Worm (Caenorhabditis elegans): ENCODE measurements around the gene T16G1.3.

Gene T16G1.3

DNA sequence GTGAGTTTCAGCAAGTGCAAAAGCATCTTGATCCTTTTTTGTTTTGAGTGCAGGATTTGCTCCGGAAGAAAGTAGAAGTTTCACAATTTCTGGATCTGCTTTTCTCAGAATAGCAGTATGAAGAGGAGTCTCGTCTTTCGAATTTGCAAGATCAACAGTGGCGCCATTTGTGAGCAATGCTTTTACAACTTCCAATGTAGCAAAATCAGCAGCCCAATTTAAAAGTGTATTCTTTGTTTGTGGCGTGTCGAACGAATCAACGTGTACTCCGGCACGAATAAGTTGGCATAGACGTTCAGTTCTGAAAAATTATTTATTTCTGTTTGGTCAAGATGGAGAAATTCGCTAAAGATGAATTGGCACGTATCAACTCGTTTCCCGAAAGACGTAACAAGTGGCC is 5.5 kb upstream of the T16G1.3 start, which contains the start of gene T16G1.13:
Gene T16G1.13, plus strand, starts transcription at position 301 of the 400 bp plus-strand sequence.
- no peak for TF ChIP-seq snpc-4 (tag; optimal IDR thresholded peaks at IDR 0.05)
- TF ChIP-seq lin-15B (tag; optimal IDR thresholded peaks at IDR 0.05) = no peak
- no peak for TF ChIP-seq sea-2 (GFP tag; optimal IDR thresholded peaks at IDR 0.05)
- TF ChIP-seq eor-1 (tag; optimal IDR thresholded peaks at IDR 0.05) = no peak
- no peak for TF ChIP-seq fos-1 (tag; optimal IDR thresholded peaks at IDR 0.05)

- TF ChIP-seq nhr-237 (tag; optimal IDR thresholded peaks at IDR 0.05) = no peak
- TF ChIP-seq eor-1 (tag; optimal IDR thresholded peaks at IDR 0.05) = no peak
- no peak for TF ChIP-seq elt-2 (tag; optimal IDR thresholded peaks at IDR 0.05)
- no peak for TF ChIP-seq sea-2 (GFP tag; optimal IDR thresholded peaks at IDR 0.05)
- TF ChIP-seq elt-3 (tag; optimal IDR thresholded peaks at IDR 0.05) = no peak
- no peak for TF ChIP-seq nfya-1 (tag; optimal IDR thresholded peaks at IDR 0.05; ENCODE audit: insufficient read depth)
- no peak for TF ChIP-seq egl-5 (tag; optimal IDR thresholded peaks at IDR 0.05)
- no peak for TF ChIP-seq hmg-11 (tag; optimal IDR thresholded peaks at IDR 0.05)
- TF ChIP-seq nhr-67 (tag; optimal IDR thresholded peaks at IDR 0.05) = no peak
- TF ChIP-seq tbx-2 (tag; optimal IDR thresholded peaks at IDR 0.05) = no peak
- TF ChIP-seq pha-4 (tag; optimal IDR thresholded peaks at IDR 0.05) = no peak
- TF ChIP-seq lin-15B (tag; optimal IDR thresholded peaks at IDR 0.05) = no peak
- no peak for TF ChIP-seq nhr-28 (tag; optimal IDR thresholded peaks at IDR 0.05)
- TF ChIP-seq unc-39 (tag; optimal IDR thresholded peaks at IDR 0.05) = no peak
- TF ChIP-seq nhr-12 (tag; optimal IDR thresholded peaks at IDR 0.05) = no peak
Measured at ce11 chrV:12944775-12945174, 646 bp upstream of the T16G1.3 start, which contains the start of gene grl-2. Gene grl-2 (plus strand): TSS chrV:12945075.

DNA sequence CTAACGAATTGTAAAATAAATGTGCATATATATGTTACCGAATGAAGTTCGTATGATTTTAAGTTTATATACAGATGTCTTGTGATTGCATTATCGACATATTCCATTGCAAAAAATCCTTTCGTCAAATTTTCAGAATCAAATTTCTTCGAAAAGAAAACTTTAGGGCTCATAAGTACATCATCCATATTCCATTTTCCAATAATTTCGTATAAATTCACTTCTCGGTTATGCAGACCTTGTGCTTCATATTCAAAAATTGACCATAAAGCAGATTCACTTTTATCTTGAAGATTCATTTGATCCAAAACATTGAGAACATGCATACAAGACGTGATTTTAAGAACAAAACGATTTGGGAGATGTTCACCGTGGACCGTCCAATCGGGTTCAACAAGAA is 730 bp downstream of the T16G1.3 start:
- TF ChIP-seq lin-15B (tag; optimal IDR thresholded peaks at IDR 0.05) (no peak), jun-1 (tag; optimal IDR thresholded peaks at IDR 0.05) (no peak)

DNA sequence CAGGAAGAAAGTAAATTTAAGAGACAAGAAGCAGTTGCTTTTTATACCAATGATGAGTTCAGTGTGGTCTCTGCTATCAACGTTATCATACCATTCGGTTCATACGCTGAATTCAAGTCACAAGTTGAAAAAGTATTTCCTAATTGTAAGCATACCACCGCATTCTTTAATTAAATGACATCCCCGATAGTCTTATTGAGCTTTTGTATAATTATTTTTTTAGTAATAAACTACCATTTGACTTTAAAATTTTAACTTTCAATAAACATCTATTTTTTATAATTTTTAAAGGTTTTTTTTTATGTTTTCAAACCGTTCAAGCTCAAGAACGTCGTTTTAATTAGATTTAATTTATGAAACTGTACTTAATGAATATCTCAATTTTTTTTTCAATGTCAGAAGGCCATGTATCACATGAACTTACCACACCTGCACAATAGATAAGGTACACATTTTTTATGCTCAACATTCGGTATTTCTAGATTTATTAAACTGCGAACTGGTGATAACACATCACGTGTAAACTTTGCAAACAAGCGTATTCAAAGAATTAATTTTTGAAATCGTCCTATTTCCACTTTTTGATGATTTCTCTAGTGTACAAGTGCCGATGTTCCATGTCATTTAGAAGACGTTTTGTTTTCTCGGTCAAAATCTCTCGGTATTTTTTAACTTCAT is 2.2 kb downstream of the T16G1.3 start, which contains the start of gene T16G1.4:
Gene T16G1.4, minus strand, starts transcription at position 51 of the 678 bp plus-strand sequence.
- TF ChIP-seq elt-2 (tag; optimal IDR thresholded peaks at IDR 0.05) = peak; percentile 73
- TF ChIP-seq nhr-67 (tag; optimal IDR thresholded peaks at IDR 0.05) = no peak
- TF ChIP-seq pqm-1 (tag; optimal IDR thresholded peaks at IDR 0.05) = peak; percentile 32
- peak; percentile 2 for TF ChIP-seq pha-4 (tag; optimal IDR thresholded peaks at IDR 0.05)

ce11 chrV:12939434-12939833 is 4.7 kb downstream of the T16G1.3 start, which contains the start of gene T16G1.5:
Gene T16G1.5 (minus strand): TSS chrV:12939552.
- peak; percentile 25 for TF ChIP-seq elt-2 (tag; optimal IDR thresholded peaks at IDR 0.05)
- no peak for TF ChIP-seq zag-1 (tag; optimal IDR thresholded peaks at IDR 0.05)

- TF ChIP-seq elt-2 (tag; optimal IDR thresholded peaks at IDR 0.05) (peak; percentile 91), ztf-11 (tag; optimal IDR thresholded peaks at IDR 0.05) (no peak), ama-1 (optimal IDR thresholded peaks at IDR 0.05) (no peak), pqm-1 (tag; optimal IDR thresholded peaks at IDR 0.05) (peak; percentile 90), egl-5 (tag; optimal IDR thresholded peaks at IDR 0.05) (no peak)
Measured at ce11 chrV:12937098-12937497, 7.0 kb downstream of the T16G1.3 start, which contains the start of gene T16G1.6. Gene T16G1.6 (minus strand): TSS chrV:12937174.

DNA sequence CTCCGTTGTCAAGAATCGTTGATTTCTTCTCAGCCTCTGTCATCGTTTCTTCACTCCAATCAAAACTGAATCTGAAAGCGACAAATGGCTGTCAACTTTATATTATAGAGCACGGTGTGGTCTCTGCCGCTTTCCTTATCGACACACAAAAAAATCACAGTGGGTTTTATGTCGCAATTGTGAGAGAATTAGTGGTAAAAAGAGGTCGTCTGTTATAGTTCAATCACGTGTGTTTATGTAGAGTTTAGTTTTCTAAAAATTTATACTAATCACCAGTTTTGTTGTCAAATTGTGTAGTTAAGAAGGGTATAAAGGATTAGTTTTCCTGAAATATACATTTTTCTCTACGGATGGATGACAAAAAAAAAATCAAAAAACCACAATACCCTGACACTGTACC is 9.2 kb downstream of the T16G1.3 start, which contains the start of gene T16G1.7:
Gene T16G1.7, minus strand, starts transcription at position 137 of the 400 bp plus-strand sequence.
- no peak for TF ChIP-seq nhr-237 (tag; optimal IDR thresholded peaks at IDR 0.05)
- TF ChIP-seq jun-1 (tag; optimal IDR thresholded peaks at IDR 0.05) = peak; percentile 55
- peak; percentile 91 for TF ChIP-seq elt-2 (tag; optimal IDR thresholded peaks at IDR 0.05)
- peak; percentile 49 for TF ChIP-seq pha-4 (tag; optimal IDR thresholded peaks at IDR 0.05)
- peak; percentile 89 for TF ChIP-seq pqm-1 (tag; optimal IDR thresholded peaks at IDR 0.05)
- no peak for TF ChIP-seq ama-1 (optimal IDR thresholded peaks at IDR 0.05)
- TF ChIP-seq nhr-76 (tag; optimal IDR thresholded peaks at IDR 0.05) = no peak

- TF ChIP-seq nhr-67 (tag; optimal IDR thresholded peaks at IDR 0.05) = no peak
- no peak for TF ChIP-seq ceh-82 (tag; optimal IDR thresholded peaks at IDR 0.05)
- peak; percentile 65 for TF ChIP-seq elt-2 (tag; optimal IDR thresholded peaks at IDR 0.05)
- no peak for TF ChIP-seq nhr-25 (tag; optimal IDR thresholded peaks at IDR 0.05)
- peak; percentile 75 for TF ChIP-seq pqm-1 (tag; optimal IDR thresholded peaks at IDR 0.05)
Measured at ce11 chrV:12933654-12934053, 10.5 kb downstream of the T16G1.3 start.

Measured in whole organism, L3 larva.